Fruit fly (Drosophila melanogaster) whole organism, prepupa: ENCODE data around the gene Gmd.

Experiments used
- Blimp-1 ChIP-seq: fragments of 200-800 bp; sonication (Bioruptor generic); optimal IDR thresholded peaks from 3 replicates; lab custom pipeline; 2017; ENCODE audit warnings: missing biosample characterization, missing genetic modification characterization, mild to moderate bottlenecking, moderate library complexity, missing genetic modification reagents
- CG10631 ChIP-seq: fragments of 200-800 bp; sonication (Bioruptor generic); optimal IDR thresholded peaks from 2 replicates; lab custom pipeline; 2016; ENCODE audit warnings: missing biosample characterization, missing genetic modification characterization
- CG10669 ChIP-seq: fragments of 200-800 bp; sonication (Bioruptor generic); optimal IDR thresholded peaks from 3 replicates; lab custom pipeline; 2018; ENCODE audit warnings: missing biosample characterization, mild to moderate bottlenecking, missing genetic modification characterization, moderate library complexity
- CG11762 ChIP-seq: fragments of 200-800 bp; sonication (Bioruptor generic); optimal IDR thresholded peaks from 3 replicates; lab custom pipeline; 2016; ENCODE audit warnings: missing biosample characterization, missing genetic modification characterization; ENCODE audit not compliant: insufficient read depth
- CG11902 ChIP-seq: fragments of 200-800 bp; sonication (Bioruptor generic); optimal IDR thresholded peaks from 3 replicates; lab custom pipeline; 2016; ENCODE audit warnings: missing biosample characterization, missing genetic modification characterization
- CG15336 ChIP-seq: fragments of 200-800 bp; sonication (Bioruptor generic); IDR thresholded peaks from 2 replicates; pipeline ENCODE4 v1.3.6; 2022; ENCODE audit warnings: missing biosample characterization, missing genetic modification characterization
- CG16779 ChIP-seq: fragments of 200-800 bp; sonication (Bioruptor generic); optimal IDR thresholded peaks from 3 replicates; lab custom pipeline; 2017; ENCODE audit warnings: missing biosample characterization, mild to moderate bottlenecking, missing genetic modification characterization
- CG3032 ChIP-seq: fragments of 200-800 bp; optimal IDR thresholded peaks from 2 replicates; lab custom pipeline; 2019; ENCODE audit warnings: missing biosample characterization, mild to moderate bottlenecking, missing genetic modification characterization, moderate library complexity
- CG31627 ChIP-seq: fragments of 200-800 bp; sonication (Bioruptor generic); optimal IDR thresholded peaks from 3 replicates; lab custom pipeline; 2016; ENCODE audit warnings: missing biosample characterization, missing genetic modification characterization
- CG34406 ChIP-seq: fragments of 200-800 bp; sonication (Bioruptor generic); optimal IDR thresholded peaks from 3 replicates; lab custom pipeline; 2016; ENCODE audit warnings: missing biosample characterization, missing genetic modification characterization
- CG3919 ChIP-seq: fragments of 200-800 bp; sonication (Bioruptor generic); optimal IDR thresholded peaks from 3 replicates; lab custom pipeline; 2016; ENCODE audit warnings: missing biosample characterization, missing genetic modification characterization
- CG6163 ChIP-seq: fragments of 200-800 bp; sonication (Bioruptor generic); IDR thresholded peaks from 3 replicates; pipeline ENCODE4 v1.3.6; 2022; ENCODE audit warnings: missing biosample characterization, missing genetic modification characterization
- CG7368 ChIP-seq: fragments of 200-800 bp; sonication (Bioruptor generic); optimal IDR thresholded peaks from 3 replicates; lab custom pipeline; 2016; ENCODE audit warnings: missing biosample characterization, missing genetic modification characterization
- CG9139 ChIP-seq: fragments of 200-800 bp; sonication (Bioruptor generic); optimal IDR thresholded peaks from 3 replicates; lab custom pipeline; 2017; ENCODE audit warnings: missing biosample characterization, mild to moderate bottlenecking, missing genetic modification characterization
- Eip78C ChIP-seq: fragments of 200-800 bp; sonication (Bioruptor generic); peaks from one replicate; lab custom pipeline; 2016; ENCODE audit warnings: missing biosample characterization, missing genetic modification characterization
- Eip93F ChIP-seq: fragments of 200-800 bp; sonication (Bioruptor generic); optimal IDR thresholded peaks from 2 replicates; lab custom pipeline; 2016; ENCODE audit warnings: missing biosample characterization, mild to moderate bottlenecking, missing genetic modification characterization
- Ets21C ChIP-seq: fragments of 200-800 bp; sonication (Bioruptor generic); optimal IDR thresholded peaks from 3 replicates; lab custom pipeline; 2016; ENCODE audit warnings: missing biosample characterization, missing genetic modification characterization
- Ets96B ChIP-seq: fragments of 200-800 bp; optimal IDR thresholded peaks from 2 replicates; lab custom pipeline; 2019; ENCODE audit warnings: missing biosample characterization, mild to moderate bottlenecking, missing genetic modification characterization, moderate library complexity
- Gug ChIP-seq: fragments of 200-800 bp; sonication (Bioruptor generic); IDR thresholded peaks from 2 replicates; pipeline ENCODE4 v1.3.6; 2022; ENCODE audit warnings: missing biosample characterization, missing genetic modification characterization
- Hr38 ChIP-seq: sonication (Bioruptor generic); optimal IDR thresholded peaks from 2 replicates; lab custom pipeline; 2016; ENCODE audit warnings: missing biosample characterization, missing genetic modification characterization
- Hr39 ChIP-seq: fragments of 200-800 bp; sonication (Bioruptor generic); optimal IDR thresholded peaks from 2 replicates; lab custom pipeline; 2016; ENCODE audit warnings: missing biosample characterization, missing genetic modification characterization
- OdsH ChIP-seq: fragments of 200-800 bp; sonication (Bioruptor generic); optimal IDR thresholded peaks from 3 replicates; lab custom pipeline; 2016; ENCODE audit warnings: missing biosample characterization, missing genetic modification characterization
- Smox ChIP-seq: fragments of 200-800 bp; sonication (Bioruptor generic); optimal IDR thresholded peaks from 3 replicates; lab custom pipeline; 2016; ENCODE audit warnings: missing biosample characterization, missing genetic modification characterization
- Sox102F ChIP-seq: fragments of 200-800 bp; sonication (Bioruptor generic); optimal IDR thresholded peaks from 2 replicates; lab custom pipeline; 2016; ENCODE audit warnings: missing biosample characterization, mild to moderate bottlenecking, missing genetic modification characterization
- Sox14 ChIP-seq: fragments of 200-800 bp; sonication (Bioruptor generic); optimal IDR thresholded peaks from 3 replicates; lab custom pipeline; 2016; ENCODE audit warnings: missing biosample characterization, missing genetic modification characterization
- Sox15 ChIP-seq: fragments of 200-800 bp; sonication (Bioruptor generic); optimal IDR thresholded peaks from 3 replicates; lab custom pipeline; 2016; ENCODE audit warnings: missing biosample characterization, missing genetic modification characterization
- achi ChIP-seq: fragments of 200-800 bp; sonication (Bioruptor generic); optimal IDR thresholded peaks from 3 replicates; lab custom pipeline; 2016; ENCODE audit warnings: missing biosample characterization, missing genetic modification characterization
- acj6 ChIP-seq: fragments of 200-800 bp; sonication (Bioruptor generic); optimal IDR thresholded peaks from 3 replicates; lab custom pipeline; 2016; ENCODE audit warnings: missing biosample characterization, missing genetic modification characterization
- cyc ChIP-seq: fragments of 200-800 bp; sonication (Bioruptor generic); optimal IDR thresholded peaks from 3 replicates; lab custom pipeline; 2016; ENCODE audit warnings: missing biosample characterization, missing genetic modification characterization
- dsx ChIP-seq: fragments of 200-800 bp; optimal IDR thresholded peaks from 3 replicates; lab custom pipeline; 2019; ENCODE audit warnings: missing biosample characterization, mild to moderate bottlenecking, missing genetic modification characterization, moderate library complexity; ENCODE audit not compliant: poor library complexity, severe bottlenecking
- eg ChIP-seq: fragments of 200-800 bp; sonication (Bioruptor generic); IDR thresholded peaks from 3 replicates; pipeline ENCODE4 v1.3.6; 2022; ENCODE audit warnings: missing biosample characterization, missing genetic modification characterization
- esn ChIP-seq: fragments of 200-800 bp; sonication (Bioruptor generic); optimal IDR thresholded peaks from 2 replicates; lab custom pipeline; 2016; ENCODE audit warnings: missing biosample characterization, mild to moderate bottlenecking, missing genetic modification characterization, moderate library complexity
- fd59A ChIP-seq: fragments of 200-800 bp; sonication (Bioruptor generic); optimal IDR thresholded peaks from 2 replicates; lab custom pipeline; 2017; ENCODE audit warnings: missing biosample characterization, mild to moderate bottlenecking, missing genetic modification characterization, missing genetic modification reagents
- fd85E ChIP-seq: fragments of 200-800 bp; sonication (Bioruptor generic); optimal IDR thresholded peaks from 3 replicates; lab custom pipeline; 2016; ENCODE audit warnings: missing biosample characterization, missing genetic modification characterization
- fkh ChIP-seq: fragments of 200-800 bp; sonication (Bioruptor generic); optimal IDR thresholded peaks from 3 replicates; lab custom pipeline; 2017; ENCODE audit warnings: missing biosample characterization, mild to moderate bottlenecking, missing genetic modification characterization, moderate library complexity
- lz ChIP-seq: fragments of 200-800 bp; sonication (Bioruptor generic); optimal IDR thresholded peaks from 3 replicates; lab custom pipeline; 2016; ENCODE audit warnings: missing biosample characterization, missing genetic modification characterization
- net ChIP-seq: fragments of 200-800 bp; sonication (Bioruptor generic); optimal IDR thresholded peaks from 3 replicates; lab custom pipeline; 2016; ENCODE audit warnings: missing biosample characterization, missing genetic modification characterization
- pdm3 ChIP-seq: fragments of 200-800 bp; sonication (Bioruptor generic); optimal IDR thresholded peaks from 3 replicates; lab custom pipeline; 2016; ENCODE audit warnings: missing biosample characterization, missing genetic modification characterization
- salr ChIP-seq, 2 experiments: fragments of 200-800 bp; sonication (Bioruptor generic); optimal IDR thresholded peaks; 3 replicates each; lab custom pipeline; 2016 to 2018; ENCODE audit warnings: missing biosample characterization in 2 of 2, missing genetic modification characterization in 2 of 2, mild to moderate bottlenecking in 1 of 2
- svp ChIP-seq: fragments of 200-800 bp; sonication (Bioruptor generic); peaks from one replicate; lab custom pipeline; 2016; ENCODE audit warnings: missing biosample characterization, missing genetic modification characterization
- topi ChIP-seq: fragments of 200-800 bp; sonication (Bioruptor generic); optimal IDR thresholded peaks from 3 replicates; lab custom pipeline; 2016; ENCODE audit warnings: missing biosample characterization, missing genetic modification characterization
- vri ChIP-seq: fragments of 200-800 bp; sonication (Bioruptor generic); optimal IDR thresholded peaks from 3 replicates; lab custom pipeline; 2016; ENCODE audit warnings: missing biosample characterization, mild to moderate bottlenecking, missing genetic modification characterization

Gmd gene

dm6 chr2L:4976988-4977551 lies at the start of gene Gmd, which contains the start of gene CG3792 (continued):
- TF ChIP-seq net (GFP tag; lab: Kevin White, UChicago) (no peak), Smox (GFP tag; lab: Kevin White, UChicago) (no peak), vri (GFP tag; lab: Kevin White, UChicago) (peak; percentile 91), CG6163 (GFP tag; lab: Robert Waterston, UW) (peak; percentile 91), Eip78C (GFP tag; lab: Kevin White, UChicago) (peak; percentile 99), eg (GFP tag; lab: Robert Waterston, UW) (peak; percentile 97), fd85E (GFP tag; lab: Kevin White, UChicago) (no peak), Blimp-1 (peak; percentile 81)

- TF ChIP-seq CG6163 (GFP tag; lab: Robert Waterston, UW): no peak
- no peak for TF ChIP-seq Gug (GFP tag; lab: Robert Waterston, UW)
- TF ChIP-seq CG10631 (GFP tag; lab: Kevin White, UChicago): no peak
- TF ChIP-seq OdsH: no peak
- no peak for TF ChIP-seq Sox15
- TF ChIP-seq fd59A (GFP tag; lab: Kevin White, UChicago): no peak
- no peak for TF ChIP-seq fkh (GFP tag; lab: Kevin White, UChicago)
- TF ChIP-seq CG34406 (GFP tag; lab: Kevin White, UChicago): no peak
- no peak for TF ChIP-seq Ets96B
- no peak for TF ChIP-seq vri (GFP tag; lab: Kevin White, UChicago)
- no peak for TF ChIP-seq CG10669 (GFP tag; lab: Kevin White, UChicago)
- TF ChIP-seq CG31627 (GFP tag; lab: Kevin White, UChicago): no peak
- TF ChIP-seq CG9139: no peak
- no peak for TF ChIP-seq CG11762
- TF ChIP-seq Sox102F (GFP tag; lab: Kevin White, UChicago): no peak
- TF ChIP-seq Blimp-1: no peak
- no peak for TF ChIP-seq cyc
- no peak for TF ChIP-seq CG3919 (GFP tag; lab: Kevin White, UChicago)
- TF ChIP-seq Eip93F: no peak
Measured at dm6 chr2L:5025557-5025956, 48.7 kb upstream of the Gmd start.

DNA sequence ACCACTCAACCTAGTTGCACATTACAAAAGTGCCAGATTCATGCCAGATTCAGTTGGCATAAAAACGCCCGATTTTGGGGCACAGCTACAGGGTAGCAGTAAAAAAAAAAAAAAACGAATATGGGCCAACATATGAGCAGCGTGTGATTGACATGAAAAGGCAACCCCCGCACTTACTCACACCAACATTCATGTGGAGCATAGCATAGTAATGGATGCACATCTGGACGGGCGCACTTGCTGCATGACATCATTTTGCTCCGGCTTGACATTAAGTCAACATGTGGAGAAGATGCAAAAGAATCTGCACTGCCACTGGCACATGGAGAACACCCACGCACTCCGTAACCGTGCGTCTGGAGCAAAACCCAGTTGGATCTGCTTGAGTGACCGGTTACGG lies 45.8 kb upstream of the Gmd start:
- no peak for TF ChIP-seq OdsH
- TF ChIP-seq Hr38 (GFP tag; lab: Kevin White, UChicago): no peak
- peak; percentile 22 for TF ChIP-seq svp (GFP tag; lab: Kevin White, UChicago)

dm6 chr2L:5020479-5020878 lies 43.7 kb upstream of the Gmd start:
- no peak for TF ChIP-seq Gug (GFP tag; lab: Robert Waterston, UW)
- no peak for TF ChIP-seq Eip93F
- TF ChIP-seq, all 60 proteins: peak for 0

- TF ChIP-seq Ets21C (GFP tag; lab: Kevin White, UChicago) (peak; percentile 54), eg (GFP tag; lab: Robert Waterston, UW) (peak; percentile 63; the same call in 2 of the 3 replicates), Sox14 (GFP tag; lab: Kevin White, UChicago) (peak; percentile 50), Ets96B (peak; percentile 52), acj6 (GFP tag; lab: Kevin White, UChicago) (peak; percentile 65), Sox15 (peak; percentile 31), achi (GFP tag; lab: Kevin White, UChicago) (peak; percentile 33), svp (GFP tag; lab: Kevin White, UChicago) (peak; percentile 86), CG15336 (GFP tag; lab: Robert Waterston, UW) (no peak), CG31627 (GFP tag; lab: Kevin White, UChicago) (peak; percentile 58), CG3032 (tag; lab: Kevin White, UChicago) (peak; percentile 48), cyc (peak; percentile 58), Hr39 (peak; percentile 65), CG16779 (tag; lab: Kevin White, UChicago) (no peak), pdm3 (no peak), CG11902 (GFP tag; lab: Kevin White, UChicago) (peak; percentile 1), esn (peak; percentile 73), CG34406 (GFP tag; lab: Kevin White, UChicago) (peak; percentile 5), Smox (GFP tag; lab: Kevin White, UChicago) (peak; percentile 59), vri (GFP tag; lab: Kevin White, UChicago) (no peak), dsx (GFP tag; lab: Kevin White, UChicago) (no peak), lz (GFP tag; lab: Kevin White, UChicago) (peak; percentile 65), CG6163 (GFP tag; lab: Robert Waterston, UW) (peak; percentile 12; the same call in 1 of the 3 replicates), Eip78C (GFP tag; lab: Kevin White, UChicago) (no peak), CG7368 (no peak), salr (GFP tag; optimal IDR thresholded peaks at IDR 0.05; lab: Kevin White, UChicago) (no peak), topi (GFP tag; lab: Kevin White, UChicago) (peak; percentile 43)
Measured at dm6 chr2L:5010784-5011260, 34.0 kb upstream of the Gmd start, which contains the start of the genes CG31917, Tfb5 and SelT. Gene CG31917 (minus strand): TSS chr2L:5010834. Gene Tfb5 (minus strand): TSS chr2L:5010834. Gene SelT (plus strand): TSS chr2L:5010922.
